Worm (Caenorhabditis elegans) whole organism, L3 larva: ENCODE results near the gene ctl-3.

Source experiments
- ceh-82 ChIP-seq: fragments of 150-350 bp; optimal IDR thresholded peaks from 2 replicates; lab custom pipeline; 2014; ENCODE audit warnings: missing biosample characterization, missing genetic modification characterization
- daf-12 ChIP-seq: fragments of 150-350 bp; optimal IDR thresholded peaks from 2 replicates; lab custom pipeline; 2014; ENCODE audit warnings: missing biosample characterization, missing genetic modification reagents, missing genetic modification characterization
- hmg-11 ChIP-seq: sonication (generic microtip); optimal IDR thresholded peaks from 2 replicates; lab custom pipeline; 2016; ENCODE audit warnings: missing genetic modification characterization, missing compliant biosample characterization
- lin-15B ChIP-seq: fragments of 150-350 bp; optimal IDR thresholded peaks from 2 replicates; lab custom pipeline; 2014; ENCODE audit warnings: missing biosample characterization, missing genetic modification characterization
- nhr-23 ChIP-seq: fragments of 150-350 bp; optimal IDR thresholded peaks from 2 replicates; lab custom pipeline; 2014; ENCODE audit warnings: missing biosample characterization, missing genetic modification reagents, missing genetic modification characterization
- nhr-25 ChIP-seq: sonication (generic microtip); optimal IDR thresholded peaks from 2 replicates; lab custom pipeline; 2017; ENCODE audit warnings: missing biosample characterization, missing genetic modification characterization
- skn-1 ChIP-seq: fragments of 150-350 bp; optimal IDR thresholded peaks from 2 replicates; lab custom pipeline; 2014; ENCODE audit warnings: missing biosample characterization, missing genetic modification characterization
- snpc-4 ChIP-seq: fragments of 150-350 bp; optimal IDR thresholded peaks from 2 replicates; lab custom pipeline; 2014; ENCODE audit warnings: missing biosample characterization, missing genetic modification characterization
- tbx-2 ChIP-seq: sonication (generic microtip); optimal IDR thresholded peaks from 2 replicates; lab custom pipeline; 2016; ENCODE audit warnings: mild to moderate bottlenecking, missing genetic modification characterization, missing compliant biosample characterization
- zag-1 ChIP-seq: fragments of 150-350 bp; optimal IDR thresholded peaks from 2 replicates; lab custom pipeline; 2014; ENCODE audit warnings: missing biosample characterization, missing genetic modification characterization

ce11 chrII:14276409-14276808 is 34.2 kb downstream of the ctl-3 start, which contains the start of gene Y54G11A.3:
- no peak for TF ChIP-seq lin-15B (tag; lab: Kevin White, UChicago)
- TF ChIP-seq zag-1 (tag; lab: Kevin White, UChicago) = no peak
- no peak for TF ChIP-seq ceh-82
- no peak for TF ChIP-seq skn-1 (tag; lab: Kevin White, UChicago)
- no peak for TF ChIP-seq tbx-2 (tag; lab: Kevin White, UChicago)
- TF ChIP-seq snpc-4 (tag; lab: Kevin White, UChicago) = no peak
- TF ChIP-seq nhr-25 (tag; lab: Kevin White, UChicago) = no peak
- TF ChIP-seq nhr-23 (tag; lab: Kevin White, UChicago) = no peak
- no peak for TF ChIP-seq daf-12
- TF ChIP-seq hmg-11 (tag; lab: Kevin White, UChicago) = no peak
